Worm (Caenorhabditis elegans) whole organism, L4/young adult: Measurements from ENCODE around the gene T27A10.5.

Source experiments
- W03F9.2 ChIP-seq: fragments of 150-350 bp; optimal IDR thresholded peaks from 2 replicates; lab custom pipeline; 2014; ENCODE audit warnings: missing biosample characterization, missing genetic modification characterization
- dao-5 ChIP-seq: sonication (generic microtip); optimal IDR thresholded peaks from 2 replicates; lab custom pipeline; 2016; ENCODE audit warnings: missing genotype, missing genetic modification characterization, moderate library complexity, missing compliant biosample characterization

DNA sequence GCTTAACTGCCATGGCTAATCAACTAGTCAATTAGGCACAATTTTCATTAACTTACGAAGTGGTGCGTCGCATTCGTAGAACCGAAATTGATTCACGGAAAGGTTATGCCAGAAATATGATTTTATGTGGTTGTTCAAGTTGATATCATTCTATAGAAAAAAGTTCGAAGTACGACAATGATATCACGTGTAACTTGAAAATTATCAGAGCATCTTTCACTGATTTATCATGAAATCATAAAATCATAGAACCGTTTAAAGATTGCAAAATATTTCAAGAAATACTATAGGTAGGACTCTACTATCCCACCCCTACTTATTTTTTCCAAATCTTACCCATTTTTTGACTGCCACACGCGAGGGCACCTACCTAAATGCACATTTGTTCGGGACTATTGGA is 20.4 kb downstream of the T27A10.5 start:
- TF ChIP-seq dao-5 (no peak), W03F9.2 (tag; lab: Kevin White, UChicago) (no peak)
